Fruit fly (Drosophila melanogaster): ENCODE measurements around the gene Chpf.

The Chpf gene

DNA sequence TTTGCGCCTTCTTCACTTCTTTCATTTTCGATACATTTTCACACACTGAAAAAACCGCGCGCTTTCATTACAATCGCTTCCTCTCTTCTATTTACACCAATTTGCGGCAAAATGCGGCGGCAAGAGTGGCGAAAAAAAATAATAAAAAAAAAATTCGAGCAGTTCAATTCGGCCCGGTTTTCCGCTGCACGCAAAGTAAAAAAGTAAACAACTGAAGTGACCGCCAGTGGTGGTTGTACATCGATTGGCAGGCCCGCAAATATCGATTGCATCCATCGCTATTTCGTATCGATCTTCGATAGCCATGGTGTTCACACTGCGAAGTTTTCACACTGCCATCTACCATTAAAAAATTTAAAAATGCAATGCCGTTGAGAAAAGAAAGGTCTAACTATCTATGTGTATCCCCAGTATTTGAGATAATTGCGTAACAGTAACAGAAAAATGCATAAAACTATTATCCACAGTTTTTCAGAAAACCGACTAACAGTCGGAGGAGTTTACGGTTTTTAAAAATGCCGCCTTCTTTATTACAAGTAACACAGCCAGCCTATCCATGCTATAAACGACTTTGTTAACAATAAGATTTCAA lies at the start of gene Chpf:
TSS of gene Chpf (minus strand) at position 225 of the 592 bp plus-strand sequence.
- TF ChIP-seq CG8478 (optimal IDR thresholded peaks at IDR 0.05), result no peak
- no peak for TF ChIP-seq CTCF (optimal IDR thresholded peaks at IDR 0.05)

DNA sequence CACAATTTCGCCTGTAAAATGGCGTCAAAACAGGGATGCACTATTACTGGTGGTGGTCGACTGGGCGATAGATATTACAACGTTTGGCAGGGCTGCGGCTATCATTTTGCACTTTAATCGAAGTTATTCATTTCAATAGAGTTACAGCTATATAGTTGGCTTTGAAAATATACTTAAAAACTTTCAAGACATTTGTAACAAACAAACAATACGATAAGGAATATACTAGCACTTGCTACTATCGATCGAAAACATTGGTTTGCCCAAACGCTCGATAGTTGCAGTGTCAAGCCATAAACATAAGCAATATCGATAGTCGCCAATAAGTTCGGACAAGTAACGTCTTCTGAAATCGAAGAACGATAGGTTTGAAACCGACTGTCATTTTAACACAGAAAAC lies 47.2 kb upstream of the Chpf start, which contains the start of the genes Bap60 and CG12096:
TSS of gene Bap60 (minus strand) at position 28 of the 400 bp plus-strand sequence.
TSS of gene CG12096 (plus strand) at position 124 of the 400 bp plus-strand sequence.
- no peak for TF ChIP-seq CG8478 (optimal IDR thresholded peaks at IDR 0.05)
- no peak for TF ChIP-seq CTCF (optimal IDR thresholded peaks at IDR 0.05)

DNA sequence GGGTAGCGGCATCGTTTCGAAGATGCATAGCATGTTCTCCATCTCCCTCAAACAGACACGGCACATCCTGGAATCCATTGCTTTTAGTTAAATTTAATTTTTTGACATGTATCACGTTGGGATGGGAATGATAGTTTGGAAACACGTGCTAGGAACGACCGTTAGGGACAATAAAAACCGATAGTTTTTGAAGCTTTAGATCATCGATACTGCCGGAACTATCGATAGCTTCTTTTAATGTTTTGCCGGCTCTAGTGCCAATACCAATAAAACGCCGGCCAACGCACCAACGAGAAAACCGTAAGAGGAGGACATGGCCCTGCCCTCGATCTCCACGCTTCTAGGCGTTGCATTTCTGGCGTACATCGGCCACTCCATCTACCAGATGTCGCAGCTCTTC lies 42.5 kb upstream of the Chpf start, which contains the start of the genes CG4318 and CG4332:
TSS of gene CG4318 (minus strand) at position 142 of the 400 bp plus-strand sequence.
TSS of gene CG4332 (plus strand) at position 256 of the 400 bp plus-strand sequence.
- TF ChIP-seq CG8478 (optimal IDR thresholded peaks at IDR 0.05) (no peak), CTCF (optimal IDR thresholded peaks at IDR 0.05) (no peak)

DNA sequence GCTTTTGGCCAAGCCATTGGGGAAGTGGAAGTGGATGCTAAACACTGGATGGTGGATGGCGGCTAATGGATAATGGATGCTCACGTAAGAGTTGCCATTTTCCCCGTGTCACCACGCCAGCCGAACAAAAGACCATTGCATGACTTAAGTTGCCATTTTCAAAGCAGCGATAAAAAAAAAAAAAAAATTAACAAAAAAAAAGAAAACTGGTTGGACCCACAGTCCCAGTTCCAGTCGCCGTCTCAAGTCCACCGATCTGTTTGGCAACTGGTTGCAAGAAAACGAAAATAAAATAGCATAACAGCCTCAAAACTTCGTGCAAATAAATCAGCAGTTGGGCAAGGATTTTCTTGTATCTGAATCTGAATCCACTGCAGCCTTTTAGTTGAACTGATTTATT lies 36.8 kb upstream of the Chpf start:
- no peak for TF ChIP-seq CG8478 (optimal IDR thresholded peaks at IDR 0.05)
- TF ChIP-seq CTCF (optimal IDR thresholded peaks at IDR 0.05), result no peak

DNA sequence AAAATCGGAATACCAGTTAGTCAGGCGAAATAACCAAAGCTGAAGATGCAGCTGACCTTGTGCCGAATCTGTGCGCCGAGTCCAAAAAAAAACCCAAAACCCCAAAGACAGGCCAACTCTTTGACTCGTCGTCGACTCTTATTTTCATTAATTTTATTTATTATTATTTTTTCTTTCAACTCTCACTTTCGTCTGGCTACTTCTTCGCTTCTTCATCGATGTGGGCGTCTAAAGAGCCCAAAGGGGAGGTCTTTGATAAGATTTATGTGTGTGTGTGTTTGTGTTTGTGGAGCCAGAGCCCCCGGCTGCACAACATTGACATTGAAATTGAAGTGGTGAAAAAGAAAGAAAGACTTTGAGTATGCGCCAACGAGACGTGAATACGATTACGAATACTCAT lies 33.6 kb upstream of the Chpf start:
- TF ChIP-seq CG8478 (optimal IDR thresholded peaks at IDR 0.05) (no peak), CTCF (optimal IDR thresholded peaks at IDR 0.05) (no peak)

DNA sequence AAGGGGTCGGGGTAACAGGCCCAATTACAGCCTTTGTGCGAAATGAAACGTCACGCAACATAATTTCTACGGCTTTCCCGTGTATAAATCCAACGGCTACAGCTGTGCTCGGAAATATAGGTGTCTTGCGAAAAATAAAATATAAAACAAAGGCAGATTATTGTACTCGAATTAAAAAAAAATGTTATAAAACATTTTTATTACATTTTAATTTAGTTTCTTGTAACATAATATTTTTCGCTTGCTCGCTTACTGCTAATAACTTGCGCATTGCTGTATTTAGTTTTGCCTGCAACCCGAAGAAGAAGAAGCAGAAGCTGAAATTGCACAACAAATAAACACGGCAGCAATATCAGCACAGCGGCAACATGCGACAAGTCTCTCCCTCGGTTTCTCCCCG lies 30.8 kb upstream of the Chpf start:
- TF ChIP-seq CG8478 (optimal IDR thresholded peaks at IDR 0.05) (no peak), CTCF (optimal IDR thresholded peaks at IDR 0.05) (no peak)

DNA sequence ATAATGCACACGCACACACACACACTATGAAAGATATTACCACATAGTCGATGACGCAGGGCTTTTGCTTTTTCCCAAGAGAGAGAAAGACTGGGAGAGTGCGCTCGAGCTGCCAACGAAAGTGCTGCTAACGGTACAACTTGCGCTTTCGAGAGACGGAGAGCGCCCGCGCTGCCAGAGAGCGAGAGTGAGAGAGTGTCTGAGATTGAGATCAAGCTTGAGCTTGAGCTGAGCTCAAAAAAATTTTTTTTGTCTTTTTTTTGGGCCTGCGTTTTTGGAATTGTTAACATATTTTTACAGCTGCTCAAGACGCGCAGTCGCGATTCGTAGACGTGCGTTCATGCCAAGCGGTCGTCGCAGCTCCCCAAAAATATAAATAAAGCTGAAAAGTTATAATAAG lies 26.6 kb upstream of the Chpf start, which contains the start of gene CG32645:
TSS of gene CG32645 (plus strand) at position 313 of the 400 bp plus-strand sequence.
- TF ChIP-seq CG8478 (optimal IDR thresholded peaks at IDR 0.05), result no peak
- TF ChIP-seq CTCF (optimal IDR thresholded peaks at IDR 0.05), result no peak

DNA sequence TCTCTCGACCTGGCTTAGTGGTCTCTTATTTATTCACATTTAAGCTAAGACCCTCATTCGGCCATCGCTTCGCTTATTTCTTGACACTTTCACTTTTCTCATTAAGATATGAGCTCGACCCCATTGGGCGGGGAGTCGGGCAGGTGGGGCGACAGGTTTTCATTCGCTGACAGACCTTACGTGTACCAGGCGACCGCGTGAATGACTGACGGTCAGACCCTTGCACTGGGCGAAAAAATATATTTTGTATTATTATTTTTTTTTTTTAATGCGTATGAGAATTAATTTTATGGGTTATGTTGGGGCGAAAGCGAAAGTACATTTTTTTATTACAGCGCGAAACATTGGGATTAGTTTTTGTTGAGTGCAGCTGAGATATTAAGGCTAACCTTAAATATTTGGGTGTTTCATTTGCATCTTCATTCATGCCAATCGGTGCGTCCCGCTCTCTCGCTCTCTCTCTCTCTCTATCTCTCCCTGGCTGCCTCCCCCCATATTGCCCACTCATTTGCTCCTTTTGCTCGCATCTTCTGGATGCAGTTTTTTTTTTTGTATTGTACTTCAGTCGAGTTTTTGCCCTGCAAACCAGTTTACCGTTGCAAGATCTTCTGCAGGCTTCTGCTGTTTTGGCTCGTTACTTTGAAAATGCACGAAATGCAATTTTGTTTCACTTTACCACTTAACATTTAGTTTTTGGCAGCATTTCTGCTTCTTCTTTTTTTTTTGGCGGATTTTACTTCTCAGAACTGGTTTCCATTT lies 24.9 kb upstream of the Chpf start:
- TF ChIP-seq CG8478 (optimal IDR thresholded peaks at IDR 0.05), result no peak
- TF ChIP-seq CTCF (optimal IDR thresholded peaks at IDR 0.05), result no peak

DNA sequence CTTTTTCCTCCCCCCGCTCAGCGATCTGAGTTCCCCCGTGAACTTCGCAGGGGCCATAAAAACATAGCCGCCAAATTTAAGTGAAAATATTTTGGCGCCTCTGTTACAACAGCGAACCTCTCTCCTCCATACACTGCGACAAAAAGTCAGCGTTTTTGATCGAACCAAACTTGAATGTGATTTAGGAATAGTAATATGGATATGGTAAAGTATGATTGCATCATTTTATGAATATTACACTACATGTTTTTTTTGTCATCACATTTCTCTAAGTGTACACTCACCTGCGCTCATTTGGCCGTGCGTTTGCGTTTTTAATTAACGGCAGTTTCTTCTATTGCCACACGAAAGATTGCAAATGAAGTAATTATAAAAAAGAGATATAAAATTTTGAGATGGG lies 23.4 kb upstream of the Chpf start:
- no peak for TF ChIP-seq CG8478 (optimal IDR thresholded peaks at IDR 0.05)

DNA sequence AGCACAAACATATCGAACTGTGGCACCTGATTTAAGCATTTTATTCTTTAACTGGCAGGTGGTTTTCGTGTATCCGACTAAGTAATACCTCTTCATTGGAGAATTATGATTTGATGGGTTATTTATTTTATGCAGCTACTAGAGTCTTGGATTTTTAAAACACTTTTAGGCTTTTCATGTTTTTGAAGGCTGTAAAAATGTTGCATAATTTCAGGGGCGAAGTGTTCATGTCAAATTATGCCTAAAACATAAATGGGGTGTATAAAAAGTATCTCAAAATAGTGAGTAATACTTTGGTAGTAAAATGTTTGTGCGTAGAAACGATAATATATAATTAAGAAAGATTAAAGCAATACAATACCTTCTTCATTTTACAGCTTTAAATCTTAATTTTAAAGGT lies 22.5 kb upstream of the Chpf start:
- no peak for TF ChIP-seq CG8478 (optimal IDR thresholded peaks at IDR 0.05)
- TF ChIP-seq CTCF (optimal IDR thresholded peaks at IDR 0.05), result peak in 1 of 2 experiments; percentile 6

DNA sequence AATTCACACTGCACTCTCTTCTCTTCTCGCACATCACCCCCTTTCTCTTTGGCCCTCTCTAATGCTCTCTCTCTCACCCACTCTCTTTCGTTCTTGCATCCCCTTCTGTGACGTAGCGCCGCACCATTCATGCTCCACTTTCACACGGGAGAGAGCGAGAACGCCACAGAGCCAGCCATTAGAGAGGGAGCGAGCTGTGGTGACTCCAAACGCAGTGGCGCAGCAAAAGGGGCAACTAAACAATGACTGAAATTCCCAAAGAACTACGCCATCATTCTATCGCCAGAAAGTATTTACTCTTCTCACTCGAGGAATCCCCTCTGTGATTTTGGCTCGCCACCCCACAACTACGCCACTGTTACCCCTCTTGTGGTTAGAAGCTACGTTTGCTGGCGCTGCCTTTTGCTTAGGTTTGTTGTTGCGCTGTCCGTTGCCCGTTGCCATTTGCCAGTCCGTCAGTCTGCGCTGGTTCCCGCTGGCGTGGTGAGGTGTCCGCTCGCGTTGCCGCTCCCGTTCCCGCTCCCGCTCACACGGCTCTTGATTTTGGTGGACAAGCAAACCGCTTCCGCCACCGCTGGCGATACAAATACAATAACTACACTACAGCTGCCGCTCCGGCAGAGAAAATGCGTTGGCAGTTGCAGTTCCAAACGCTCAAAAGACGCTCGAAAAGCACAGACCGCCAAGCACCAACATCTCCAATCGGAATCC lies 19.0 kb upstream of the Chpf start:
- TF ChIP-seq CG8478 (optimal IDR thresholded peaks at IDR 0.05), result no peak
- no peak for TF ChIP-seq CTCF (optimal IDR thresholded peaks at IDR 0.05)

DNA sequence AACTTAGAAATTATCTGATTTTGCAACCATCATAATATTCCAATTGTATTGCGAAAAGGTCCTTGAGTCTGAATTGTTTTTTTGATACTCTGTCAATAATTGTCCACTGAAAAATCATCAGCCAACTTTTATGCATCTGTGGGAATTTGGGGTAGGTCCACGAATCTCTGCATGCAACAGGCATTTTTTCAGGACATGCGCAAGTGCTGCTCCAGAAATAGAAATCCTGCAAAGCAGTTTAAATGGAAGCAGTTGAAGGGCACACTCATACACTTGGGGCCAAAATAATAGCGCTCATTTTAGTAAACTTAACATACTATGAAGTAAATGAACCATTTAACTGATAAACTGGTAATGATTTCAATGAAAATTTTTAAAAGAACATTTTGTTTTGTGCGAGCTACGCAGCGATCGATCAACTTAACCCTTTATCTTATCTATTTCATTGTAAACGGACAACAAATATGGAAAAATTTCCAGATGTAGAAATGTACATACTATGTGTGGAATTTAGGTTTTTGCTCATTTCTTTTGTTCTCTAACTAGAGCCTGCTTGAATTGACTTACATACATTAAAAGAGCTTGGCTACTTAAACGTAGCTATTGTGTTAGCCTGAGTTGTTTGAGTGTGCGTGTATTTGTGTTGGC lies 18.0 kb upstream of the Chpf start:
- TF ChIP-seq CG8478 (optimal IDR thresholded peaks at IDR 0.05) (no peak), CTCF (optimal IDR thresholded peaks at IDR 0.05) (no peak)

DNA sequence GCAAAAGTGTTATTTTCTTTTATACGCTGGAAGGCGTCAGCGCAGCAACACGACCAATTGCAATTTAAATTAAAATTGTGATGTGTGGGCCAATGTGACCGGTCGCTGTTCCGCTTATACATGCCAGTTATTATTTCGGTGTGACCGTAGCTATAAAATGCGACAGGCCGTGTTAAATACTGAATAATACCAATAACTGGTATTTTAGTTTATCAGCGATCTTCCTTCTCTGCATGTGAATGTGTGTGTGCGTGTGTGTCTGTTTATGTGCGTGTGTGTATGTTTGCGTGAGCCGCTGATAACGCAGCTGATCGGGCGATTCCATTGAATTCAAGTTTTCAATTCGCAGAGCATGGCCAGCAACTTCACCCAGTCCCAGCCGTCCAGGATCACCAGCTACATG lies 16.5 kb upstream of the Chpf start, which contains the start of the genes CG32638, CG15717 and MFS10:
TSS of gene CG32638 (minus strand) at position 45 of the 403 bp plus-strand sequence.
TSS of gene CG15717 (plus strand) at position 203 of the 403 bp plus-strand sequence.
TSS of gene MFS10 (plus strand) at position 269 of the 403 bp plus-strand sequence.
- no peak for TF ChIP-seq CG8478 (optimal IDR thresholded peaks at IDR 0.05)
- TF ChIP-seq CTCF (optimal IDR thresholded peaks at IDR 0.05), result peak in 1 of 2 experiments; percentile 12

DNA sequence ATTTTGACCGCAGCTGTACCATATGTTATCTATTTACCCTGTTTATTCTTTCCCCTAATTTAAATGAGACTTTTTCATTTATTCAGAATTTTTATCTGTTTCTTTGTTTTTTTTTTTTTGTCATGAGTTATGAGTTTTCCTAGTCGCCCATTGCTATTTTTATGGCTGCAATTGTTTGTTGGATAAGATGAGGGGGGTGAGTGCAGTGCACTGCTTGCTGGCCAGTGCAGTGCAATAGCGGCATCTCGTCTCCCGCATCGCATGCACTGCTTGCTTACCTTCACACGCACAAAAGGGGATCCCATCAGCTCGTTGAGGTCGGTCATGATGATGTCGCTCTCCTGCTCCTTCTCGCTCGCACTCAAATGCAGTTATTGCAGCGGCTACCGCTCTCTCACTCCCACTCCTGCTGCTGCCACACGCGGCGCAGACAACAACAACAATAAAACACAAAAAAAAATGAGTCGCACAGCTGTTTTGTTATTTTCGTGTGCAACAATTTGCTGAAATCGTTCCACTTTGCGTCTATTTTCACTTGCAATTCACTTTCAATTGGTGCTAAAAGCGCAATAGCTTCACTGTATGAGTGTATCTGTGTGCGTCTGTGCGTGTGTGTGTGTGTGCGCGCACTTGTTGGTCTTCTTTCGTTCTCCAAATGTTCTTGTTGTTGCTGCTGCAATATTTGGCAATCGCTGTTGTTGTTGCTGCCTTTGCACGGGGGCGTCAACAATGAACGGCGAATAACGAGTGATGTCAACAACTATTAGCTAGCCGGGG lies 15.9 kb upstream of the Chpf start:
- no peak for TF ChIP-seq CTCF (optimal IDR thresholded peaks at IDR 0.05)
- TF ChIP-seq CG8478 (optimal IDR thresholded peaks at IDR 0.05), result no peak
